Fruit fly (Drosophila melanogaster) whole organism, adult: Measurements from ENCODE around the gene CG13124.
A peak's percentile ranks its signal among the peaks of the same experiment; 100 is the strongest.

ENCODE experiments used
- CG11617 ChIP-seq: fragments of 200-800 bp; sonication (Bioruptor generic); optimal IDR thresholded peaks from 2 replicates; lab custom pipeline; 2017; ENCODE audit warnings: mild to moderate bottlenecking, missing biosample characterization, missing genetic modification reagents, missing genetic modification characterization
- CG12768 ChIP-seq: fragments of 200-800 bp; sonication (Bioruptor generic); optimal IDR thresholded peaks from 2 replicates; lab custom pipeline; 2017; ENCODE audit warnings: missing biosample characterization, missing genetic modification characterization, mild to moderate bottlenecking, moderate library complexity, missing genetic modification reagents
- CG14711 ChIP-seq: fragments of 200-800 bp; sonication (Bioruptor generic); optimal IDR thresholded peaks from 2 replicates; lab custom pipeline; 2018; ENCODE audit warnings: missing biosample characterization, mild to moderate bottlenecking, missing genetic modification characterization, moderate library complexity
- CG1620 ChIP-seq: fragments of 200-800 bp; sonication (Bioruptor generic); optimal IDR thresholded peaks from 2 replicates; lab custom pipeline; 2016; ENCODE audit warnings: missing biosample characterization, missing genetic modification characterization
- CG33017 ChIP-seq: fragments of 200-800 bp; sonication (Bioruptor generic); optimal IDR thresholded peaks from 2 replicates; lab custom pipeline; 2018; ENCODE audit warnings: missing biosample characterization, mild to moderate bottlenecking, missing genetic modification characterization, moderate library complexity
- CG5204 ChIP-seq: fragments of 200-800 bp; sonication (Bioruptor generic); optimal IDR thresholded peaks from 2 replicates; lab custom pipeline; 2016; ENCODE audit warnings: missing biosample characterization, missing genetic modification characterization
- CG7045 ChIP-seq: fragments of 200-800 bp; sonication (Bioruptor generic); optimal IDR thresholded peaks from 2 replicates; lab custom pipeline; 2017; ENCODE audit warnings: missing biosample characterization, mild to moderate bottlenecking, missing genetic modification characterization
- CG7101 ChIP-seq: fragments of 200-800 bp; sonication (Bioruptor generic); optimal IDR thresholded peaks from 2 replicates; lab custom pipeline; 2018; ENCODE audit warnings: missing biosample characterization, mild to moderate bottlenecking, missing genetic modification characterization, moderate library complexity
- Clk ChIP-seq: fragments of 200-800 bp; sonication (Bioruptor generic); optimal IDR thresholded peaks from 2 replicates; lab custom pipeline; 2017; ENCODE audit warnings: missing biosample characterization, missing genetic modification characterization
- Crg-1 ChIP-seq: fragments of 200-800 bp; sonication (Bioruptor generic); optimal IDR thresholded peaks from 2 replicates; lab custom pipeline; 2016; ENCODE audit warnings: missing biosample characterization, missing genetic modification characterization
- Hr96 ChIP-seq: fragments of 200-800 bp; sonication (Bioruptor generic); optimal IDR thresholded peaks from 2 replicates; lab custom pipeline; 2016; ENCODE audit warnings: missing biosample characterization, missing genetic modification characterization
- Mnt ChIP-seq: fragments of 200-800 bp; sonication (Bioruptor generic); optimal IDR thresholded peaks from 2 replicates; lab custom pipeline; 2016; ENCODE audit warnings: missing biosample characterization, mild to moderate bottlenecking, missing genetic modification characterization
- bab1 ChIP-seq: fragments of 200-800 bp; sonication (Bioruptor generic); optimal IDR thresholded peaks from 3 replicates; lab custom pipeline; 2019; ENCODE audit warnings: missing biosample characterization, mild to moderate bottlenecking, missing genetic modification characterization, moderate library complexity
- cic ChIP-seq: fragments of 200-800 bp; sonication (Bioruptor generic); optimal IDR thresholded peaks from 2 replicates; lab custom pipeline; 2017; ENCODE audit warnings: missing biosample characterization, mild to moderate bottlenecking, missing genetic modification characterization, moderate library complexity
- cnc ChIP-seq, 2 experiments: fragments of >200 bp; optimal IDR thresholded peaks; 2 replicates each; lab custom pipeline; 2017
- kay ChIP-seq: fragments of 200-800 bp; sonication (Bioruptor generic); peaks from one replicate; lab custom pipeline; 2016; ENCODE audit warnings: missing biosample characterization, missing genetic modification characterization, borderline replicate concordance
- ovo ChIP-seq: fragments of 200-800 bp; sonication (Bioruptor generic); optimal IDR thresholded peaks from 2 replicates; lab custom pipeline; 2016; ENCODE audit warnings: missing biosample characterization, missing genetic modification characterization
- pad ChIP-seq: fragments of 200-800 bp; sonication (Bioruptor generic); optimal IDR thresholded peaks from 3 replicates; lab custom pipeline; 2017; ENCODE audit warnings: missing biosample characterization, missing genetic modification characterization, mild to moderate bottlenecking, moderate library complexity, missing genetic modification reagents
- tj ChIP-seq: fragments of 200-800 bp; sonication (Bioruptor generic); optimal IDR thresholded peaks from 3 replicates; lab custom pipeline; 2017; ENCODE audit warnings: missing biosample characterization, mild to moderate bottlenecking, missing genetic modification characterization, moderate library complexity
- toe ChIP-seq: fragments of 200-800 bp; sonication (Bioruptor generic); optimal IDR thresholded peaks from 2 replicates; lab custom pipeline; 2016; ENCODE audit warnings: missing biosample characterization, missing genetic modification characterization

The CG13124 gene

DNA sequence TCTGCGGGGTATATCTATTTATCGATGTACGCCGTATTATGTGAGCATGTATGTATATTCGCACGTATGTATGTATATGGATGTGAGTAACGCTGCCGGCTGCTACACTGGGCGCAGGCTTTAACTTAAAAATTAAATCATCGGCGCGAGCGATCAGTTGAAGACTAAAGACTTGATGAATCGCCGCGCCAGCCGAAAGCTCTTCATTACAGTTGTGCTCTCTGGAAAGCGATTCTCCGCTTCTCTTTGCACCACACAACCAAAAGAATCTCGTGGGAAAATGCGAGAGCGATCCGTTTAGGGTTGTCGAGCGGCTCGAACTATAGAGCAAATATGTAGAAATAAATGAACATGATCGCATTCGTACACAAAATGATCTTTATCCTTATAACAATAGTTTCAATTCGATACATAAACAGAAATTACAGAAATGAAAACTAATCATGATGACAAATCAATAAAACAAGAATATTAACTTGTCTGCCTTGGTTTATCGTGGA, at the start of gene CG13124:
TSS of gene CG13124 (minus strand) at position 166 of the 500 bp plus-strand sequence.
- TF ChIP-seq CG11617 (GFP tag; lab: Kevin White, UChicago), result no peak
- TF ChIP-seq tj (GFP tag; lab: Kevin White, UChicago), result peak; percentile 14
- no peak for TF ChIP-seq Clk (GFP tag; lab: Kevin White, UChicago)
- TF ChIP-seq CG33017 (tag; lab: Kevin White, UChicago), result peak; percentile 52
- no peak for TF ChIP-seq kay
- TF ChIP-seq bab1 (GFP tag; lab: Kevin White, UChicago), result no peak
- peak; percentile 91 for TF ChIP-seq CG14711
- TF ChIP-seq CG7045 (GFP tag; lab: Kevin White, UChicago), result no peak
- TF ChIP-seq CG1620 (GFP tag; lab: Kevin White, UChicago), result no peak
- TF ChIP-seq pad (GFP tag; lab: Kevin White, UChicago), result no peak
- no peak for TF ChIP-seq toe (GFP tag; lab: Kevin White, UChicago)
- peak; percentile 6 for TF ChIP-seq Hr96 (GFP tag; lab: Kevin White, UChicago)
- TF ChIP-seq ovo (GFP tag; lab: Kevin White, UChicago), result no peak
- TF ChIP-seq cic (GFP tag; lab: Kevin White, UChicago), result peak; percentile 33
- peak; percentile 46 for TF ChIP-seq Mnt (GFP tag; lab: Kevin White, UChicago)
- no peak for TF ChIP-seq cnc (optimal IDR thresholded peaks at IDR 0.05; lab: Kevin White, UChicago)
- TF ChIP-seq CG5204 (GFP tag; lab: Kevin White, UChicago), result no peak
- TF ChIP-seq CG7101 (tag; lab: Kevin White, UChicago), result peak; percentile 31
- TF ChIP-seq CG12768, result no peak
- no peak for TF ChIP-seq Crg-1

DNA sequence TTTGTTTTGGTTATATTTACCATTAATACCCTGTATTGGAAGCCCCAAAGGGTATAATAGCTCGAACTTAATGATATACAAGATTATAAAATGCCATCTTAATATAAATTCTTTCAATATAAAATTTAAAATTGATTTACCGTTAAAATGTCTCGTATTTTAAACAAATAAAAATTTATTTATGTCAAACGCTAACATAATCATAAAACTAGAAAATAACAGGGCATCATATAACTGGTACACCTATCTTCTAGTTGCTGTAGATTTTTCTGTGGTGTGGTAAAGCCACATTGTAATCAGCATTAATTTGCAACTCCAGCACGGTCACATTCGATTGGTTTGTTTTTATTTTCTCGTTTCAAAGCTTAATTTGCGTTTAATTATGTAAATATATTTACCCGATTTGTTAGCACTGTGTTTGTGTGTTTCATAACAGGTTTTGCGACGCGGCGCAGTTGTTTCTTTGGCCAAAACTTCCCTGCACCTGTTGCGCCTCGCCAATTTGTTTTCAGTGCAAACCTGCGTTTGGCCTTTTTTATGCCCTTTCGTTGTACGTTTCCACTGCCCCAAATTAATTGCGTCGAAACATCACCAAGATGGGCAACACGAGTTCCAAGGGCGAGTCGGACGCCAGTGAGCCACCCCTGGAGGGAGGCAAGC, 48.7 kb upstream of the CG13124 start, which contains the start of the genes CG4658 and CG5846:
TSS of gene CG4658 (plus strand) at position 140 of the 660 bp plus-strand sequence.
TSS of gene CG5846 (minus strand) at position 245 of the 660 bp plus-strand sequence.
- TF ChIP-seq cnc (optimal IDR thresholded peaks at IDR 0.05; lab: Kevin White, UChicago) (no peak), ovo (GFP tag; lab: Kevin White, UChicago) (peak; percentile 65), bab1 (GFP tag; lab: Kevin White, UChicago) (peak; percentile 96), CG7101 (tag; lab: Kevin White, UChicago) (peak; percentile 95), CG33017 (tag; lab: Kevin White, UChicago) (peak; percentile 93), cic (GFP tag; lab: Kevin White, UChicago) (peak; percentile 51), tj (GFP tag; lab: Kevin White, UChicago) (peak; percentile 68), pad (GFP tag; lab: Kevin White, UChicago) (peak; percentile 64), kay (no peak), Crg-1 (peak; percentile 73), CG12768 (peak; percentile 85), toe (GFP tag; lab: Kevin White, UChicago) (no peak), CG1620 (GFP tag; lab: Kevin White, UChicago) (peak; percentile 83), Clk (GFP tag; lab: Kevin White, UChicago) (peak; percentile 45), CG11617 (GFP tag; lab: Kevin White, UChicago) (peak; percentile 92), Hr96 (GFP tag; lab: Kevin White, UChicago) (no peak), CG14711 (peak; percentile 94), CG7045 (GFP tag; lab: Kevin White, UChicago) (peak; percentile 84), Mnt (GFP tag; lab: Kevin White, UChicago) (peak; percentile 74), CG5204 (GFP tag; lab: Kevin White, UChicago) (no peak)

DNA sequence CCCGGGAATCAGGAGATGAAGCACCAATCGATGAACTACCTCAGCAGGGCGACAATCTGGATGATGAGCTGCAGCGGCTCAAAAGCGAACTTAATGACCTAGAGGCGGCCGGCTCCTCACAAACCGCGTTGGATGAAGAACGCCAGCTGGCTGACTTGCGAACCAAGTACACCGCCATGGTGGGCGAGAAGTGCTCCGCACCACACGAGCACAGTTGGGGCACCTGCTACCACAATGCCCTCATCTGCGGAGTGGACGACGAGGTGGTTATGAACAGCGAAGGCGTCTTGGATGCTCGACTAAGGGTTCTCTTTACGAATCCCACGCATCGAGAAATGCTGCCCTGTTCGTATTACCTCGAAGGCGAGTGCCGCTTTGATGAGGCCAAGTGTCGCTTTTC, 46.3 kb upstream of the CG13124 start:
- TF ChIP-seq CG33017 (tag; lab: Kevin White, UChicago) (no peak), CG12768 (no peak), cic (GFP tag; lab: Kevin White, UChicago) (no peak), cnc (optimal IDR thresholded peaks at IDR 0.05; lab: Kevin White, UChicago) (no peak), CG11617 (GFP tag; lab: Kevin White, UChicago) (no peak), CG1620 (GFP tag; lab: Kevin White, UChicago) (no peak)

dm6 chr2L:9954119-9954518, 45.7 kb upstream of the CG13124 start, which contains the start of the genes CG13126 and CG4709:
TSS of gene CG13126 (minus strand) at chr2L:9954181.
TSS of gene CG4709 (plus strand) at chr2L:9954325.
- TF ChIP-seq CG14711, result peak; percentile 95
- TF ChIP-seq CG12768, result peak; percentile 90
- peak; percentile 61 for TF ChIP-seq Clk (GFP tag; lab: Kevin White, UChicago)
- peak; percentile 17 for TF ChIP-seq Hr96 (GFP tag; lab: Kevin White, UChicago)
- TF ChIP-seq CG1620 (GFP tag; lab: Kevin White, UChicago), result no peak
- TF ChIP-seq bab1 (GFP tag; lab: Kevin White, UChicago), result peak; percentile 92
- peak; percentile 89 for TF ChIP-seq CG33017 (tag; lab: Kevin White, UChicago)
- TF ChIP-seq CG7045 (GFP tag; lab: Kevin White, UChicago), result peak; percentile 89
- TF ChIP-seq Crg-1, result peak; percentile 69
- peak; percentile 94 for TF ChIP-seq CG7101 (tag; lab: Kevin White, UChicago)
- TF ChIP-seq pad (GFP tag; lab: Kevin White, UChicago), result peak; percentile 79
- TF ChIP-seq tj (GFP tag; lab: Kevin White, UChicago), result peak; percentile 61
- peak; percentile 85 for TF ChIP-seq Mnt (GFP tag; lab: Kevin White, UChicago)
- TF ChIP-seq cic (GFP tag; lab: Kevin White, UChicago), result peak; percentile 50
- no peak for TF ChIP-seq CG5204 (GFP tag; lab: Kevin White, UChicago)
- TF ChIP-seq toe (GFP tag; lab: Kevin White, UChicago), result peak; percentile 60
- no peak for TF ChIP-seq kay
- no peak for TF ChIP-seq cnc (optimal IDR thresholded peaks at IDR 0.05; lab: Kevin White, UChicago)
- TF ChIP-seq CG11617 (GFP tag; lab: Kevin White, UChicago), result peak; percentile 89
- TF ChIP-seq ovo (GFP tag; lab: Kevin White, UChicago), result peak; percentile 38
